Fruit fly (Drosophila melanogaster): ENCODE results near the gene Mulk.

The Mulk gene

dm6 chr2L:10249655-10250202, 20.1 kb upstream of the Mulk start:
- TF ChIP-seq B-H2 (GFP tag; optimal IDR thresholded peaks at IDR 0.05) (peak; percentile 31), so (GFP tag; IDR thresholded peaks at IDR 0.05) (no peak), Oaz (GFP tag; IDR thresholded peaks at IDR 0.05) (no peak), CG11723 (GFP tag; optimal IDR thresholded peaks at IDR 0.05) (peak; percentile 27), CG3407 (GFP tag; optimal IDR thresholded peaks at IDR 0.05) (no peak), twi (tag; optimal IDR thresholded peaks at IDR 0.05) (peak; percentile 53), sob (GFP tag; IDR thresholded peaks at IDR 0.05) (no peak; the same call in 1 of the 2 replicates), Dll (GFP tag; IDR thresholded peaks at IDR 0.05; ENCODE audit: partially characterized antibody) (0 out of 4 replicates have a peak, but pooled peaks have one; percentile 24), corto (GFP tag; optimal IDR thresholded peaks at IDR 0.05) (peak; percentile 20), dimm (GFP tag; IDR thresholded peaks at IDR 0.05) (no peak), otp (GFP tag; IDR thresholded peaks at IDR 0.05) (no peak), sd (tag; optimal IDR thresholded peaks at IDR 0.05) (peak; percentile 76), bcd (GFP tag; optimal IDR thresholded peaks at IDR 0.05) (no peak), gem (tag; optimal IDR thresholded peaks at IDR 0.05) (no peak), CG17912 (GFP tag; optimal IDR thresholded peaks at IDR 0.05) (peak; percentile 44), CG17385 (GFP tag; optimal IDR thresholded peaks at IDR 0.05) (no peak), onecut (GFP tag; IDR thresholded peaks at IDR 0.05) (peak; percentile 80), CG6654 (GFP tag; optimal IDR thresholded peaks at IDR 0.05) (no peak), ap (GFP tag; IDR thresholded peaks at IDR 0.05) (no peak), CG15601 (tag; optimal IDR thresholded peaks at IDR 0.05) (no peak), grau (tag; optimal IDR thresholded peaks at IDR 0.05) (no peak), CG12299 (tag; optimal IDR thresholded peaks at IDR 0.05) (peak; percentile 55), pzg (GFP tag; optimal IDR thresholded peaks at IDR 0.05) (no peak), CG13894 (tag; optimal IDR thresholded peaks at IDR 0.05) (no peak), hth (optimal IDR thresholded peaks at IDR 0.05) (no peak), jigr1 (GFP tag; IDR thresholded peaks at IDR 0.05) (no peak), lbe (GFP tag; optimal IDR thresholded peaks at IDR 0.05) (no peak), Ets97D (GFP tag; optimal IDR thresholded peaks at IDR 0.05) (no peak), CG4404 (GFP tag; IDR thresholded peaks at IDR 0.05) (no peak), CHES-1-like (GFP tag; optimal IDR thresholded peaks at IDR 0.05) (peak; percentile 15), CG42726 (GFP tag; IDR thresholded peaks at IDR 0.05; ENCODE audit: partially characterized antibody) (no peak), CG7987 (GFP tag; optimal IDR thresholded peaks at IDR 0.05) (peak; percentile 72), CG9609 (GFP tag; optimal IDR thresholded peaks at IDR 0.05) (no peak), CG12659 (GFP tag; optimal IDR thresholded peaks at IDR 0.05) (peak; percentile 1), CG14710 (tag; optimal IDR thresholded peaks at IDR 0.05) (peak; percentile 50), CG30020 (tag; optimal IDR thresholded peaks at IDR 0.05) (peak; percentile 74), Deaf1 (tag; optimal IDR thresholded peaks at IDR 0.05) (peak; percentile 81), CG9932 (GFP tag; IDR thresholded peaks at IDR 0.05) (no peak), zen (tag; optimal IDR thresholded peaks at IDR 0.05) (no peak), HLH3B (GFP tag; IDR thresholded peaks at IDR 0.05) (peak; percentile 29; the same call in 1 of the 2 replicates), CG12071 (GFP tag; optimal IDR thresholded peaks at IDR 0.05) (no peak), B-H1 (GFP tag; IDR thresholded peaks at IDR 0.05) (no peak), Dad (GFP tag; optimal IDR thresholded peaks at IDR 0.05) (no peak), CG31441 (GFP tag; IDR thresholded peaks at IDR 0.05) (no peak), psq (GFP tag; optimal IDR thresholded peaks at IDR 0.05) (no peak), CG16779 (GFP tag; IDR thresholded peaks at IDR 0.05) (no peak), CG8089 (GFP tag; optimal IDR thresholded peaks at IDR 0.05) (peak; percentile 26), CG11085 (GFP tag; IDR thresholded peaks at IDR 0.05) (no peak), Nf-YB (GFP tag; optimal IDR thresholded peaks at IDR 0.05) (no peak), Scr (GFP tag; IDR thresholded peaks at IDR 0.05; ENCODE audit: partially characterized antibody) (0 out of 2 replicates have a peak, but pooled peaks have one; percentile 17), D19A (tag; optimal IDR thresholded peaks at IDR 0.05) (no peak)

Data from whole organism, embryonic.